Fruit fly (Drosophila melanogaster): ENCODE measurements around the gene Arr2.

Gene Arr2

dm6 chr3L:8603880-8604692 is 44.6 kb downstream of the Arr2 start, which contains the start of the genes CG5989 and CG6282 (continued):
- no peak for TF ChIP-seq Kr (GFP tag; optimal IDR thresholded peaks at IDR 0.05)
- TF ChIP-seq twi (tag; optimal IDR thresholded peaks at IDR 0.05): no peak
- TF ChIP-seq ATbp (GFP tag; optimal IDR thresholded peaks at IDR 0.05): peak; percentile 56
- TF ChIP-seq aop (GFP tag; IDR thresholded peaks at IDR 0.05): no peak
- TF ChIP-seq CG14860 (GFP tag; IDR thresholded peaks at IDR 0.05; ENCODE audit: partially characterized antibody): no peak
- TF ChIP-seq Nf-YA (GFP tag; IDR thresholded peaks at IDR 0.05): no peak
- TF ChIP-seq CG16863 (GFP tag; optimal IDR thresholded peaks at IDR 0.05): no peak
- TF ChIP-seq Aef1 (GFP tag; IDR thresholded peaks at IDR 0.05): no peak
- TF ChIP-seq Usf (GFP tag; optimal IDR thresholded peaks at IDR 0.05): no peak
- peak; percentile 19; the same call in 1 of the 2 replicates for TF ChIP-seq ttk (GFP tag; IDR thresholded peaks at IDR 0.05)
- TF ChIP-seq vfl (GFP tag; optimal IDR thresholded peaks at IDR 0.05): peak; percentile 3
- no peak for TF ChIP-seq tll (GFP tag; optimal IDR thresholded peaks at IDR 0.05)
- peak; percentile 18 for TF ChIP-seq ftz-f1 (GFP tag; optimal IDR thresholded peaks at IDR 0.05)
- TF ChIP-seq wor (GFP tag; IDR thresholded peaks at IDR 0.05): 0 out of 2 replicates have a peak, but pooled peaks have one; percentile 18
- no peak for TF ChIP-seq usp (GFP tag; optimal IDR thresholded peaks at IDR 0.05)
- no peak for TF ChIP-seq dati (GFP tag; IDR thresholded peaks at IDR 0.05)
- 0 out of 3 replicates have a peak, but pooled peaks have one; percentile 26 for TF ChIP-seq vnd (GFP tag; IDR thresholded peaks at IDR 0.05; ENCODE audit: partially characterized antibody)
- TF ChIP-seq CG7839 (tag; optimal IDR thresholded peaks at IDR 0.05): no peak
- TF ChIP-seq CG11695 (GFP tag; IDR thresholded peaks at IDR 0.05): no peak
- no peak for TF ChIP-seq CG6689 (GFP tag; IDR thresholded peaks at IDR 0.05)
- no peak for TF ChIP-seq pfk (GFP tag; optimal IDR thresholded peaks at IDR 0.05)
- no peak for TF ChIP-seq Spps (tag; optimal IDR thresholded peaks at IDR 0.05)
- peak; percentile 31 for TF ChIP-seq pho (GFP tag; optimal IDR thresholded peaks at IDR 0.05)
- TF ChIP-seq slp2 (GFP tag; optimal IDR thresholded peaks at IDR 0.05): no peak
- no peak for TF ChIP-seq Sox100B (GFP tag; optimal IDR thresholded peaks at IDR 0.05)
- no peak for TF ChIP-seq maf-S (GFP tag; optimal IDR thresholded peaks at IDR 0.05)
- no peak for TF ChIP-seq Jarid2 (GFP tag; optimal IDR thresholded peaks at IDR 0.05)
- TF ChIP-seq bab2 (GFP tag; optimal IDR thresholded peaks at IDR 0.05): no peak
- TF ChIP-seq Gug (GFP tag; IDR thresholded peaks at IDR 0.05): peak; percentile 56; the same call in 1 of the 4 replicates
- TF ChIP-seq Optix (GFP tag; IDR thresholded peaks at IDR 0.05): peak; percentile 34; the same call in 1 of the 3 replicates
- no peak for TF ChIP-seq Eip74EF (GFP tag; optimal IDR thresholded peaks at IDR 0.05)
- TF ChIP-seq gcm2 (GFP tag; optimal IDR thresholded peaks at IDR 0.05): no peak
- peak; percentile 79 for TF ChIP-seq Ets97D (GFP tag; optimal IDR thresholded peaks at IDR 0.05)
- TF ChIP-seq Fer2 (tag; optimal IDR thresholded peaks at IDR 0.05): no peak
- 0 out of 2 replicates have a peak, but pooled peaks have one; percentile 31 for TF ChIP-seq Poxn (GFP tag; IDR thresholded peaks at IDR 0.05)
- peak; percentile 65 for TF ChIP-seq CG17328 (GFP tag; IDR thresholded peaks at IDR 0.05)
- TF ChIP-seq CG32772 (GFP tag; IDR thresholded peaks at IDR 0.05): peak; percentile 5; the same call in 1 of the 2 replicates
- peak; percentile 56 for TF ChIP-seq CG8388 (GFP tag; optimal IDR thresholded peaks at IDR 0.05)
- TF ChIP-seq CG8944 (GFP tag; optimal IDR thresholded peaks at IDR 0.05): no peak
- TF ChIP-seq CG12155 (GFP tag; optimal IDR thresholded peaks at IDR 0.05): no peak
- TF ChIP-seq cas (GFP tag; IDR thresholded peaks at IDR 0.05): no peak
- peak; percentile 51; the same call in 1 of the 3 replicates for TF ChIP-seq CG6791 (GFP tag; IDR thresholded peaks at IDR 0.05; ENCODE audit: partially characterized antibody)
- TF ChIP-seq fd96Cb (tag; optimal IDR thresholded peaks at IDR 0.05): no peak
- TF ChIP-seq CG8281 (tag; optimal IDR thresholded peaks at IDR 0.05): no peak
- no peak for TF ChIP-seq crc (GFP tag; optimal IDR thresholded peaks at IDR 0.05)
- TF ChIP-seq nau (GFP tag; optimal IDR thresholded peaks at IDR 0.05): no peak
- peak; percentile 49; the same call in 2 of the 3 replicates for TF ChIP-seq CG2889 (GFP tag; IDR thresholded peaks at IDR 0.05)
- TF ChIP-seq gro (GFP tag; optimal IDR thresholded peaks at IDR 0.05): no peak
- TF ChIP-seq HLH4C (GFP tag; IDR thresholded peaks at IDR 0.05; ENCODE audit: partially characterized antibody): peak; percentile 37; the same call in 2 of the 3 replicates

Measured in whole organism, embryonic.